Worm (Caenorhabditis elegans): Measurements from ENCODE around the gene F53F4.17.

The F53F4.17 gene

ce11 chrV:13559978-13560377, 28.0 kb upstream of the F53F4.17 start, which contains the start of gene C56A3.8:
Gene C56A3.8 (plus strand): TSS chrV:13560278.
- no peak for TF ChIP-seq alr-1 (tag; optimal IDR thresholded peaks at IDR 0.05)
- TF ChIP-seq nhr-237 (tag; optimal IDR thresholded peaks at IDR 0.05), result no peak
- no peak for TF ChIP-seq gmeb-1 (tag; optimal IDR thresholded peaks at IDR 0.05)
- TF ChIP-seq nhr-23 (tag; optimal IDR thresholded peaks at IDR 0.05), result no peak
- TF ChIP-seq lsy-2 (tag; optimal IDR thresholded peaks at IDR 0.05), result no peak
- TF ChIP-seq lin-11 (tag; optimal IDR thresholded peaks at IDR 0.05), result no peak
- TF ChIP-seq unc-39 (tag; optimal IDR thresholded peaks at IDR 0.05), result no peak
- TF ChIP-seq ztf-11 (tag; optimal IDR thresholded peaks at IDR 0.05), result no peak
- TF ChIP-seq ceh-82 (tag; optimal IDR thresholded peaks at IDR 0.05), result no peak
- no peak for TF ChIP-seq ceh-16 (tag; optimal IDR thresholded peaks at IDR 0.05)
- TF ChIP-seq dmd-4 (tag; optimal IDR thresholded peaks at IDR 0.05), result no peak
- no peak for TF ChIP-seq blmp-1 (tag; optimal IDR thresholded peaks at IDR 0.05; ENCODE audit: insufficient read depth)
- no peak for TF ChIP-seq C34F6.9 (tag; optimal IDR thresholded peaks at IDR 0.05)
- TF ChIP-seq snpc-4 (tag; optimal IDR thresholded peaks at IDR 0.05), result no peak
- TF ChIP-seq ztf-1 (GFP tag; conservative IDR thresholded peaks at IDR 0.05), result no peak
- TF ChIP-seq unc-55 (GFP tag; optimal IDR thresholded peaks at IDR 0.05), result no peak
- TF ChIP-seq nhr-12 (tag; optimal IDR thresholded peaks at IDR 0.05), result no peak
- TF ChIP-seq ama-1 (optimal IDR thresholded peaks at IDR 0.05), result no peak
- no peak for TF ChIP-seq nhr-10 (tag; optimal IDR thresholded peaks at IDR 0.05)

DNA sequence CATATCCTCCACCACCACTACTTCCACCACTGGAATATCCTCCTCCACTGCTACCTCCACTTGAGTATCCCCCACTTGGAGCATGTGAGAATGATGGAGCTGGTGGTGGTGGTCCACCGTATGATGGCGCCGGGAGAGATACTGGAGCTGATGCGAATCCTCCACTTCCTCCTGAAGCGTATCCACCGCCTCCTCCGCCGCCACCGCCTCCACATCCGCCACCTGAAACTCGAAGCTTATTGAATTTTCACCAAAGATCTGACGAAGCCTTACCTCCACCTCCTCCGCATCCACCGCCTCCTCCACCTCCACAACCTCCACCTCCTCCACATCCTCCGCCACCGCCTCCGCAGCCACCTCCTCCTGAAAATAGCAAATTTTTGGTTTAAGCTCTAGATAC, 25.3 kb upstream of the F53F4.17 start:
- no peak for TF ChIP-seq mab-5 (tag; optimal IDR thresholded peaks at IDR 0.05)
- no peak for TF ChIP-seq nhr-25 (tag; optimal IDR thresholded peaks at IDR 0.05)
- TF ChIP-seq ztf-4 (tag; optimal IDR thresholded peaks at IDR 0.05), result no peak
- TF ChIP-seq ZK546.5 (tag; optimal IDR thresholded peaks at IDR 0.05), result no peak
- no peak for TF ChIP-seq lin-11 (tag; optimal IDR thresholded peaks at IDR 0.05)
- no peak for TF ChIP-seq elt-1 (tag; optimal IDR thresholded peaks at IDR 0.05)
- no peak for TF ChIP-seq nhr-129 (tag; optimal IDR thresholded peaks at IDR 0.05)
- no peak for TF ChIP-seq unc-39 (tag; optimal IDR thresholded peaks at IDR 0.05)
- TF ChIP-seq nhr-12 (tag; optimal IDR thresholded peaks at IDR 0.05), result no peak
- no peak for TF ChIP-seq sma-9 (GFP tag; optimal IDR thresholded peaks at IDR 0.05)
- TF ChIP-seq sma-9 (tag; optimal IDR thresholded peaks at IDR 0.05), result no peak
- TF ChIP-seq skn-1 (tag; optimal IDR thresholded peaks at IDR 0.05), result no peak
- no peak for TF ChIP-seq lin-13 (GFP tag; optimal IDR thresholded peaks at IDR 0.05)
- TF ChIP-seq nhr-237 (tag; optimal IDR thresholded peaks at IDR 0.05), result no peak
- no peak for TF ChIP-seq R02D3.7 (tag; optimal IDR thresholded peaks at IDR 0.05)
- no peak for TF ChIP-seq lsy-2 (tag; optimal IDR thresholded peaks at IDR 0.05)
- no peak for TF ChIP-seq zag-1 (tag; optimal IDR thresholded peaks at IDR 0.05)
- no peak for TF ChIP-seq F13H6.1 (tag; optimal IDR thresholded peaks at IDR 0.05)

- TF ChIP-seq unc-62 (GFP tag; optimal IDR thresholded peaks at IDR 0.05) (no peak), mdl-1 (tag; optimal IDR thresholded peaks at IDR 0.05) (no peak), lsy-2 (tag; optimal IDR thresholded peaks at IDR 0.05) (no peak), ztf-11 (tag; optimal IDR thresholded peaks at IDR 0.05) (no peak), aly-2 (tag; optimal IDR thresholded peaks at IDR 0.05) (no peak), unc-55 (GFP tag; optimal IDR thresholded peaks at IDR 0.05) (no peak), snpc-4 (tag; optimal IDR thresholded peaks at IDR 0.05) (no peak), skn-1 (tag; optimal IDR thresholded peaks at IDR 0.05) (no peak), sem-4 (tag; optimal IDR thresholded peaks at IDR 0.05) (no peak), ceh-82 (tag; optimal IDR thresholded peaks at IDR 0.05) (no peak)
These were observed 24.2 kb upstream of the F53F4.17 start, which contains the start of gene grl-17 for ce11 chrV:13563841-13564240. Gene grl-17 (minus strand): TSS chrV:13563941.

DNA sequence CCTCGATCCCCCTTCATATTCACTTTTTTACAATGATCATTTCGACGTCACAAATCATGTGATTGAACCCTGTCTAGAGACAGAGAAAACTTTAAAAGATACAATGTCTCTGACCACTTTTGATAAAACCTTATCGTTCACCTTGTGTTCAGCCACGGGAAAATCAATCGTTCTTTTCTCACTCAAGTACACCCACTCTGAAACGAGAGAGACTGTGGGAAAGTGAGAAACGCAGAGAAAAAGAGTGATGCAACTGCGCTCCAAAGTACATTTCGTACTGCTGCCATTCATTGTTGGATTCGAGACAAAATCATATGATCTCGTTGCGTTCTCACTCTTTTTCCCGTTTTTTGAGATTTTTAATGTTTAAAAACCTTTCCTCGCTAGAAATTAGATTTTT, 22.8 kb upstream of the F53F4.17 start:
- TF ChIP-seq lin-13 (GFP tag; optimal IDR thresholded peaks at IDR 0.05) (peak; percentile 68), egl-27 (tag; optimal IDR thresholded peaks at IDR 0.05) (peak; percentile 4), snpc-4 (tag; optimal IDR thresholded peaks at IDR 0.05) (peak; percentile 83), blmp-1 (tag; optimal IDR thresholded peaks at IDR 0.05; ENCODE audit: insufficient read depth) (peak; percentile 75), elt-3 (tag; optimal IDR thresholded peaks at IDR 0.05) (no peak), ceh-82 (tag; optimal IDR thresholded peaks at IDR 0.05) (peak; percentile 22), nhr-21 (tag; optimal IDR thresholded peaks at IDR 0.05) (peak; percentile 96), gmeb-1 (tag; optimal IDR thresholded peaks at IDR 0.05) (peak; percentile 88), elt-1 (tag; optimal IDR thresholded peaks at IDR 0.05) (no peak), aly-2 (tag; optimal IDR thresholded peaks at IDR 0.05) (no peak), ama-1 (optimal IDR thresholded peaks at IDR 0.05) (peak; percentile 76), skn-1 (tag; optimal IDR thresholded peaks at IDR 0.05) (no peak), mdl-1 (tag; optimal IDR thresholded peaks at IDR 0.05) (peak in 1 of 2 experiments; percentile 65), nhr-25 (tag; optimal IDR thresholded peaks at IDR 0.05) (peak; percentile 94), ztf-4 (tag; optimal IDR thresholded peaks at IDR 0.05) (peak; percentile 76), sma-3 (GFP tag; optimal IDR thresholded peaks at IDR 0.05) (peak; percentile 95), sma-9 (GFP tag; optimal IDR thresholded peaks at IDR 0.05) (peak; percentile 89), sma-9 (tag; optimal IDR thresholded peaks at IDR 0.05) (no peak), nhr-129 (tag; optimal IDR thresholded peaks at IDR 0.05) (peak; percentile 98), ceh-16 (tag; optimal IDR thresholded peaks at IDR 0.05) (no peak), mbf-1 (tag; optimal IDR thresholded peaks at IDR 0.05) (no peak), lsy-2 (tag; optimal IDR thresholded peaks at IDR 0.05) (peak; percentile 47 to 91), nhr-12 (tag; optimal IDR thresholded peaks at IDR 0.05) (no peak), zag-1 (tag; optimal IDR thresholded peaks at IDR 0.05) (peak; percentile 56), mab-5 (tag; optimal IDR thresholded peaks at IDR 0.05) (peak; percentile 59), peb-1 (tag; optimal IDR thresholded peaks at IDR 0.05) (no peak), unc-55 (GFP tag; optimal IDR thresholded peaks at IDR 0.05) (peak; percentile 85), crh-2 (tag; optimal IDR thresholded peaks at IDR 0.05) (peak; percentile 96), F13H6.1 (tag; optimal IDR thresholded peaks at IDR 0.05) (peak; percentile 87), sem-4 (tag; optimal IDR thresholded peaks at IDR 0.05) (peak; percentile 61), nhr-237 (tag; optimal IDR thresholded peaks at IDR 0.05) (no peak), R02D3.7 (tag; optimal IDR thresholded peaks at IDR 0.05) (no peak), fos-1 (tag; optimal IDR thresholded peaks at IDR 0.05) (peak; percentile 88), unc-62 (GFP tag; optimal IDR thresholded peaks at IDR 0.05) (no peak)

Measured in whole organism, L2 larva.